Fruit fly (Drosophila melanogaster) whole organism, wandering third instar larva: ENCODE measurements around the gene sstn.
A peak's percentile ranks its signal among the peaks of the same experiment; 100 is the strongest.

Source experiments
- Abd-B ChIP-seq: fragments of >200 bp; optimal IDR thresholded peaks from 2 replicates; lab custom pipeline; 2017; ENCODE audit warnings: missing biosample characterization, missing genetic modification characterization
- CG32264 ChIP-seq: fragments of 200-800 bp; sonication (Bioruptor generic); optimal IDR thresholded peaks from 2 replicates; lab custom pipeline; 2016; ENCODE audit warnings: missing biosample characterization, missing genetic modification characterization
- CG9705 ChIP-seq: fragments of 200-800 bp; sonication (Bioruptor generic); optimal IDR thresholded peaks from 2 replicates; lab custom pipeline; 2018; ENCODE audit warnings: missing biosample characterization, mild to moderate bottlenecking, missing genetic modification characterization
- CrebA ChIP-seq: fragments of 200-800 bp; sonication (Bioruptor generic); optimal IDR thresholded peaks from 2 replicates; lab custom pipeline; 2016; ENCODE audit warnings: missing biosample characterization, mild to moderate bottlenecking, missing genetic modification characterization, borderline replicate concordance
- Dfd ChIP-seq: fragments of >200 bp; optimal IDR thresholded peaks from 2 replicates; lab custom pipeline; 2017; ENCODE audit warnings: missing biosample characterization, missing genetic modification characterization
- GATAd ChIP-seq: sonication (Bioruptor generic); optimal IDR thresholded peaks from 2 replicates; lab custom pipeline; 2016; ENCODE audit warnings: missing biosample characterization, missing genetic modification characterization
- HLH106 ChIP-seq: fragments of 200-800 bp; optimal IDR thresholded peaks from 3 replicates; lab custom pipeline; 2019; ENCODE audit warnings: missing biosample characterization, mild to moderate bottlenecking, missing genetic modification characterization, moderate library complexity
- Hnf4 ChIP-seq: fragments of 200-800 bp; sonication (Bioruptor generic); optimal IDR thresholded peaks from 2 replicates; lab custom pipeline; 2016; ENCODE audit warnings: missing biosample characterization, mild to moderate bottlenecking, missing genetic modification characterization
- Hr78 ChIP-seq: fragments of >200 bp; optimal IDR thresholded peaks from 2 replicates; lab custom pipeline; 2017; ENCODE audit warnings: missing biosample characterization, missing genetic modification characterization
- Hr83 ChIP-seq: fragments of 200-300 bp; sonication (Bioruptor generic); optimal IDR thresholded peaks from 2 replicates; lab custom pipeline; 2016; ENCODE audit warnings: missing biosample characterization, mild to moderate bottlenecking, missing genetic modification characterization, moderate library complexity; ENCODE audit not compliant: poor library complexity, severe bottlenecking
- Jra ChIP-seq: sonication (Bioruptor generic); optimal IDR thresholded peaks from 2 replicates; lab custom pipeline; 2016; ENCODE audit warnings: missing biosample characterization, missing genetic modification characterization
- Mio ChIP-seq: sonication (Bioruptor generic); optimal IDR thresholded peaks from 2 replicates; lab custom pipeline; 2016; ENCODE audit warnings: missing biosample characterization, missing genetic modification characterization
- Myc ChIP-seq: fragments of >200 bp; optimal IDR thresholded peaks from 2 replicates; lab custom pipeline; 2017
- N ChIP-seq: fragments of >200 bp; optimal IDR thresholded peaks from 2 replicates; lab custom pipeline; 2018; ENCODE audit warnings: missing biosample characterization, missing external identifiers, missing genetic modification characterization
- OdsH ChIP-seq: fragments of 200-800 bp; sonication (Bioruptor generic); optimal IDR thresholded peaks from 2 replicates; lab custom pipeline; 2016; ENCODE audit warnings: missing biosample characterization, mild to moderate bottlenecking, missing genetic modification characterization
- Rel ChIP-seq, 2 experiments: fragments of 200-800 bp; sonication (Bioruptor generic) in 1 of 2; optimal IDR thresholded peaks; 2 replicates in 1 of 2; 3 replicates in 1 of 2; lab custom pipeline; 2016 to 2019; ENCODE audit warnings: mild to moderate bottlenecking in 2 of 2, missing biosample characterization in 2 of 2, missing genetic modification characterization in 2 of 2, moderate library complexity in 1 of 2
- Vsx2 ChIP-seq: fragments of 200-300, 225-300 bp; sonication (Bioruptor generic); optimal IDR thresholded peaks from 2 replicates; lab custom pipeline; 2018; ENCODE audit warnings: missing biosample characterization, missing genetic modification characterization; ENCODE audit not compliant: partially characterized antibody
- br ChIP-seq: fragments of 200-800 bp; sonication (Bioruptor generic); optimal IDR thresholded peaks from 2 replicates; lab custom pipeline; 2016; ENCODE audit warnings: missing biosample characterization, missing genetic modification characterization
- brk ChIP-seq: fragments of 200-800 bp; sonication (Bioruptor generic); optimal IDR thresholded peaks from 2 replicates; lab custom pipeline; 2016; ENCODE audit warnings: missing biosample characterization, mild to moderate bottlenecking, missing genetic modification characterization
- dl ChIP-seq, 2 experiments: fragments of 175-275, 200-275 bp in 1 of 2; fragments of 200-275 bp in 1 of 2; sonication (Bioruptor generic); optimal IDR thresholded peaks; lab custom pipeline; 2018; ENCODE audit warnings: mild to moderate bottlenecking in 2 of 2, missing biosample characterization in 2 of 2, missing genetic modification characterization in 2 of 2, moderate library complexity in 2 of 2; ENCODE audit not compliant: partially characterized antibody in 2 of 2, insufficient read depth in 1 of 2
- dmrt93B ChIP-seq: fragments of 200-800 bp; sonication (Bioruptor generic); optimal IDR thresholded peaks from 2 replicates; lab custom pipeline; 2018; ENCODE audit warnings: missing biosample characterization, mild to moderate bottlenecking, missing genetic modification characterization
- dsf ChIP-seq: sonication (Bioruptor generic); optimal IDR thresholded peaks from 2 replicates; lab custom pipeline; 2016; ENCODE audit warnings: missing biosample characterization, missing genetic modification characterization, borderline replicate concordance
- ey ChIP-seq: fragments of 200-800 bp; sonication (Bioruptor generic); optimal IDR thresholded peaks from 2 replicates; lab custom pipeline; 2016; ENCODE audit warnings: missing biosample characterization, missing genetic modification characterization
- foxo ChIP-seq, 2 experiments: fragments of 200-800 bp; sonication (Bioruptor generic); optimal IDR thresholded peaks; 2 replicates in 1 of 2; 3 replicates in 1 of 2; lab custom pipeline; 2016 to 2017; ENCODE audit warnings: missing biosample characterization in 2 of 2, missing genetic modification characterization in 2 of 2
- fru ChIP-seq: fragments of 200-800 bp; sonication (Bioruptor generic); optimal IDR thresholded peaks from 3 replicates; lab custom pipeline; 2016; ENCODE audit warnings: missing biosample characterization, mild to moderate bottlenecking, missing genetic modification characterization
- h ChIP-seq: fragments of 200-800 bp; sonication (Bioruptor generic); optimal IDR thresholded peaks from 3 replicates; lab custom pipeline; 2016; ENCODE audit warnings: missing biosample characterization, mild to moderate bottlenecking, missing genetic modification characterization
- jim ChIP-seq: fragments of 175-275, 200-325 bp; sonication (Bioruptor generic); optimal IDR thresholded peaks from 2 replicates; lab custom pipeline; 2016; ENCODE audit warnings: missing biosample characterization, mild to moderate bottlenecking, missing genetic modification characterization
- lola ChIP-seq: fragments of >200 bp; optimal IDR thresholded peaks from 2 replicates; lab custom pipeline; 2017; ENCODE audit warnings: missing biosample characterization, missing genetic modification characterization
- psq ChIP-seq: fragments of 200-800 bp; sonication (Bioruptor generic); optimal IDR thresholded peaks from 3 replicates; lab custom pipeline; 2017; ENCODE audit warnings: missing biosample characterization, mild to moderate bottlenecking, missing genetic modification characterization, moderate library complexity
- rgr ChIP-seq: fragments of 200-800 bp; sonication (Bioruptor generic); optimal IDR thresholded peaks from 3 replicates; lab custom pipeline; 2016; ENCODE audit warnings: missing biosample characterization, mild to moderate bottlenecking, missing genetic modification characterization
- sage ChIP-seq: fragments of 200-800 bp; sonication (Bioruptor generic); optimal IDR thresholded peaks from 2 replicates; lab custom pipeline; 2016; ENCODE audit warnings: missing biosample characterization, mild to moderate bottlenecking, missing genetic modification characterization
- sv ChIP-seq: fragments of 200-800 bp; sonication (Bioruptor generic); optimal IDR thresholded peaks from 3 replicates; lab custom pipeline; 2016; ENCODE audit warnings: missing biosample characterization, missing genetic modification characterization
- usp ChIP-seq: fragments of >200 bp; optimal IDR thresholded peaks from 2 replicates; lab custom pipeline; 2017; ENCODE audit warnings: missing biosample characterization, missing genetic modification characterization
- woc ChIP-seq: sonication (Bioruptor generic); optimal IDR thresholded peaks from 2 replicates; lab custom pipeline; 2016; ENCODE audit warnings: missing biosample characterization, mild to moderate bottlenecking, missing genetic modification characterization

Gene sstn

DNA sequence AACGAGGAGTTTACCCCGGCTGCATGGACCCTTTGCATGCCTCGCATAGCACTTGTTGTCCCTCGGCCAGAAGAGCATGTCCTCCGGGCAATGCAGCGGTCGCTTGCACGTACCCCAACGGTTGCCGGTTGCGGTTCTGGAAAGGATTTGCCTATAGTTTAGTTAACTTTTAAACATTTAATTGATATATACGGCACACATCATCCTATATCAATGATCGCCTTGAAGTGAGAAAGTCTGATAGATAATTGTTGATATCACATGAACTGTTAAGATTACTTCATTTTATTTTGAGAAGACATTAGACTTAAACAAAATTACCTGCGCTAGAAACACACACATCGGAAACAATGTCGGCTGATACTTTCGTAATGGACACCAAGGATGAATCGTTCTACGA is 26.8 kb upstream of the sstn start, which contains the start of gene CG32847:
TSS of gene CG32847 (plus strand) at position 301 of the 400 bp plus-strand sequence.
- TF ChIP-seq fru (GFP tag; lab: Kevin White, UChicago) (no peak), GATAd (GFP tag; lab: Kevin White, UChicago) (no peak), Hnf4 (GFP tag; lab: Kevin White, UChicago) (no peak)

DNA sequence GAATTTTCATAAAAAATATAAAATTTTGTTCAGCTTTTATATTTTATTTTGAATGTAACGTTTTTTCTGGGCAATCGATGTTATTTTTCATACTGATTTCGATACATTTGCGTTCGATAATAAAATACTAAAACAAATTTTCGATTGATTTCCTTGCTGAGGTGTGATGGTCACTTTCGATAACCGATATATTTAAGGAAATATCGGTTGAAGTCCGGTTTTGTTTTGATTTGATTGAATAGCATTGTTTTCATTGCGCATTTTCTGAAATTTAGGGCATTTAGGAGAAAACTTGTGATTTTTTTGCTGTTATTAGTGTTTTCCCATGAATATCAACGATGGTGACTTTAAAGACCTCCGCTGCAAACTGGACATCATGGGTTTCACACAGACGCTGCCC is 22.0 kb upstream of the sstn start, which contains the start of gene Cep135:
TSS of gene Cep135 (plus strand) at position 202 of the 400 bp plus-strand sequence.
- TF ChIP-seq woc: no peak
- TF ChIP-seq brk (GFP tag; lab: Kevin White, UChicago): peak; percentile 71
- no peak for TF ChIP-seq CG9705 (GFP tag; lab: Kevin White, UChicago)

DNA sequence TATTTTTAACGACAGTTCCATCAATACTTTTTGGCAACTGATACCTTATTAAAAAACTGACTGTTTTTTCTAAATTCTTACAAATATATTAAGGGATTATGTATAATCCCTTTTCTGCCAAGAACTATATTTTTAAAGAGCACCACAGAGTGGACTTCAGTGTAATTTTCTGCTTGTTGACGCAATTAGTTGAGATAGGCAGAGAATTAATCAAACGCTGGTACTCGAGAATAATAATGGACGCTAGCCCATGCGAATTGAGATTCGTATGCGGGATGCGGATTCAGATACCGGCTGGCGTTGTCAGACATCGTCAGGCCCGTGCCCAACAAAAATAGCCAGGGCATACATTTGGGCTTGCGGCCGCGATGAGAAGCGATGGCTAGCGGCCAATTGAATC is 18.7 kb upstream of the sstn start, which contains the start of gene CG13458:
TSS of gene CG13458 (plus strand) at position 301 of the 400 bp plus-strand sequence.
- TF ChIP-seq jim (GFP tag; lab: Kevin White, UChicago) (no peak), fru (GFP tag; lab: Kevin White, UChicago) (no peak), Mio (no peak), psq (no peak), Vsx2 (GFP tag; lab: Kevin White, UChicago) (no peak), rgr (GFP tag; lab: Kevin White, UChicago) (no peak), Dfd (GFP tag; lab: Kevin White, UChicago) (no peak), Abd-B (GFP tag; lab: Kevin White, UChicago) (no peak), CG32264 (GFP tag; lab: Kevin White, UChicago) (no peak), OdsH (GFP tag; lab: Kevin White, UChicago) (no peak), Hr83 (no peak)

DNA sequence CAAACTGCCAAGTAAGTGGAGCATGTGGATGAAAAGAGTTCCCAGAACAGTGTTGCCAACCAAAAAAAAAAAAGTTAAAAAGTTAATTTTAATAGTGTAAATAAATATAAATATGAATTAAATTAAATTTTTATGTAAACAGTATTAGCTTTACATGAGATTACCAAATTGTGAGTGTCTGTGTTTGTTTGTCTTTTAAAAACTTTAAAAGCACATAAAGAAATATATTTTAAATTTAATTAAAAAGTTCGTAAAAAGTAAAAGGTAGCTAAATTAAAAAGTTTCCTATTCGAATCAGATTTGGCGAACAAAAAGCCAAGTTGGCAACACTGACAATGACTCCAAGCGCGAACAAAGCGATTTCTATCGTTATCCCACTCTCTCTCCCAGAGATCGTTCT is 14.4 kb upstream of the sstn start:
- TF ChIP-seq Myc (lab: Kevin White, UChicago) (peak; percentile 47), ey (GFP tag; lab: Kevin White, UChicago) (no peak), OdsH (GFP tag; lab: Kevin White, UChicago) (no peak), rgr (GFP tag; lab: Kevin White, UChicago) (no peak), HLH106 (tag; lab: Kevin White, UChicago) (peak; percentile 40)

DNA sequence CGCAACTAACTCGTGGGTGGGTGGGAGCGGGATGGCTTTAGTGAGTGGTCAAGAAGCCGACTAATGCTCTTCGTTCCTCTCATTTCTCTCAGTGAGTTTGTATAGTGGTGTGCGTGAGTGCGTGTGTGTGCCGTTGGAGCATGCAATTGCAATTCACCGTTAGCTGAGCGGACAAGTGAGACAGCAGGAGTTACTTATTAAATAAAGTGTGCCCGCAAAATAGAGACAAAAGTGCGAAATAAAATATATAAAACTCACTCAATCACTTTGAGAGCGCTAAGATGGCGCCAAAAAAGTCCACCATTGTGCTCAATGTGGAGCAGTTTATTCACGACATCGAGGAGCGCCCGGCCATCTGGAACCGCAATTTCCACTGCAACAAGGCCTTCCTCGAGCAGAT is 14.0 kb upstream of the sstn start:
- no peak for TF ChIP-seq h (GFP tag; lab: Kevin White, UChicago)
- TF ChIP-seq usp (GFP tag; lab: Kevin White, UChicago): no peak
- TF ChIP-seq br (GFP tag; lab: Kevin White, UChicago): no peak
- no peak for TF ChIP-seq Myc (lab: Kevin White, UChicago)
- no peak for TF ChIP-seq Hr83
- TF ChIP-seq CG9705 (GFP tag; lab: Kevin White, UChicago): no peak
- no peak for TF ChIP-seq Vsx2 (GFP tag; lab: Kevin White, UChicago)
- TF ChIP-seq dsf (GFP tag; lab: Kevin White, UChicago): no peak
- TF ChIP-seq lola (GFP tag; lab: Kevin White, UChicago): no peak

DNA sequence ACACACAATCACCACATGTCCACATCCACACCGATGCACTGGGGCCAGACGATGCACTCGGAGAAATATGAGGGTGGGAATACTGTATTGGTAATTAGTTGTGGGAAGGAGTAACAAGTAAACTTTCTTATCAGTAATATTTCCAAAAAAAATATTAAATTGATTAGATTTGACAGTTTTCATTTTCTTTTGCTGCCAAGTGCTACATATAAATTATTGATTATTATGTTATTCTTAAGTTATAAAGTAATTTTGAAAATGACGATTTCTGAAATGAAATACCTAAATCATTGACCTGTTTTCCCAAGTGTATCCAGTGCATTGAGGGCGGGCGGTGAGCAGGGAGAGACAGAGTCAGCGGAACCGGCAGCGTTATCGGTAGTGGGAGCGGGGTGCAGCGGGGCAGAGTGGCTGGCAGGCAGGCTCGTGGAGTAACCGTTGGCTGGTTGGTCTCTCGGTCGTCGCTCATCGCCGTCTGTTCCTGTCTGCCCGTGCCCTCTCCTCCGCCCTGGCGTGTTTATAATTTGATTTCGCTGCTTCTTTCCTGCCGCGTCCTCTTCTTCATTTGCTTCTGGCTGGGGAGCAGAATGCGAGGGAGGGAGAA is 13.4 kb upstream of the sstn start:
- TF ChIP-seq rgr (GFP tag; lab: Kevin White, UChicago) (peak; percentile 93), dl (GFP tag; optimal IDR thresholded peaks at IDR 0.05; lab: Kevin White, UChicago; ENCODE audit: insufficient read depth in 1 of 2, partially characterized antibody in 2 of 2) (peak in 1 of 2 experiments; percentile 17), brk (GFP tag; lab: Kevin White, UChicago) (peak; percentile 93), Abd-B (GFP tag; lab: Kevin White, UChicago) (no peak), Vsx2 (GFP tag; lab: Kevin White, UChicago) (no peak), dsf (GFP tag; lab: Kevin White, UChicago) (peak; percentile 76), Rel (GFP tag; optimal IDR thresholded peaks at IDR 0.05; lab: Kevin White, UChicago) (peak; percentile 88), Rel (tag; optimal IDR thresholded peaks at IDR 0.05; lab: Kevin White, UChicago) (peak; percentile 47), N (GFP tag; lab: Kevin White, UChicago) (no peak), sv (GFP tag; lab: Kevin White, UChicago) (no peak), br (GFP tag; lab: Kevin White, UChicago) (peak; percentile 91), sage (peak; percentile 61), HLH106 (tag; lab: Kevin White, UChicago) (peak; percentile 96), foxo (GFP tag; optimal IDR thresholded peaks at IDR 0.05; lab: Kevin White, UChicago) (peak in 1 of 2 experiments; percentile 95), CrebA (GFP tag; lab: Kevin White, UChicago) (no peak), Dfd (GFP tag; lab: Kevin White, UChicago) (no peak), OdsH (GFP tag; lab: Kevin White, UChicago) (peak; percentile 94), woc (peak; percentile 97), Mio (peak; percentile 40), GATAd (GFP tag; lab: Kevin White, UChicago) (no peak), usp (GFP tag; lab: Kevin White, UChicago) (no peak), dmrt93B (peak; percentile 94), psq (peak; percentile 96), Jra (peak; percentile 85), Myc (lab: Kevin White, UChicago) (no peak), h (GFP tag; lab: Kevin White, UChicago) (peak; percentile 94), Hr78 (GFP tag; lab: Kevin White, UChicago) (no peak), Hnf4 (GFP tag; lab: Kevin White, UChicago) (peak; percentile 81), fru (GFP tag; lab: Kevin White, UChicago) (peak; percentile 95)
